Worm (Caenorhabditis elegans) whole organism, late embryonic: Measurements from ENCODE around the gene W05H5.1.

Source experiments
- dve-1 ChIP-seq: sonication (generic microtip); optimal IDR thresholded peaks from 2 replicates; lab custom pipeline; 2017; ENCODE audit warnings: antibody characterized with exemption, mild to moderate bottlenecking, missing genetic modification characterization, missing compliant biosample characterization
- fax-1 ChIP-seq: sonication (generic microtip); optimal IDR thresholded peaks from 2 replicates; lab custom pipeline; 2016; ENCODE audit warnings: missing genotype, missing genetic modification characterization, missing compliant biosample characterization
- gmeb-2 ChIP-seq: sonication (generic microtip); optimal IDR thresholded peaks from 2 replicates; lab custom pipeline; 2016; ENCODE audit warnings: missing genetic modification characterization, inconsistent platforms, missing compliant biosample characterization
- madf-2 ChIP-seq: sonication (generic microtip); optimal IDR thresholded peaks from 2 replicates; lab custom pipeline; 2017; ENCODE audit warnings: missing genetic modification characterization, missing compliant biosample characterization

ce11 chrII:12481645-12482044 is 37.1 kb upstream of the W05H5.1 start:
- TF ChIP-seq gmeb-2 (no peak), madf-2 (tag; lab: Kevin White, UChicago) (no peak), dve-1 (tag; lab: Kevin White, UChicago) (no peak), fax-1 (no peak)
